Worm (Caenorhabditis elegans) whole organism, late embryonic: ENCODE results near the gene gck-2.

Source experiments
- ama-1 ChIP-seq: fragments of 150-350 bp; optimal IDR thresholded peaks from 2 replicates; lab custom pipeline; 2014
- ceh-34 ChIP-seq: sonication (generic microtip); optimal IDR thresholded peaks from 2 replicates; lab custom pipeline; 2016; ENCODE audit warnings: mild to moderate bottlenecking, missing genetic modification characterization, missing compliant biosample characterization
- hlh-13 ChIP-seq: fragments of 200-800 bp; sonication (Bioruptor generic); optimal IDR thresholded peaks from 2 replicates; lab custom pipeline; 2018; ENCODE audit warnings: mild to moderate bottlenecking, missing genetic modification characterization, missing compliant biosample characterization
- nhr-11 ChIP-seq: fragments of 150-350 bp; optimal IDR thresholded peaks from 2 replicates; lab custom pipeline; 2014; ENCODE audit warnings: missing biosample characterization, missing genetic modification characterization
- pqm-1 ChIP-seq: sonication (generic microtip); optimal IDR thresholded peaks from 2 replicates; lab custom pipeline; 2016; ENCODE audit warnings: missing genetic modification characterization, missing compliant biosample characterization
- pros-1 ChIP-seq: fragments of 150-350 bp; optimal IDR thresholded peaks from 2 replicates; lab custom pipeline; 2014; ENCODE audit warnings: missing biosample characterization, missing genetic modification reagents, missing genetic modification characterization
- tbx-2 ChIP-seq: sonication (generic microtip); optimal IDR thresholded peaks from 2 replicates; lab custom pipeline; 2016; ENCODE audit warnings: missing genetic modification characterization, missing compliant biosample characterization
- ttx-3 ChIP-seq: sonication (generic microtip); optimal IDR thresholded peaks from 2 replicates; lab custom pipeline; 2016; ENCODE audit warnings: missing genetic modification reagents, missing genetic modification characterization, missing compliant biosample characterization
- unc-86 ChIP-seq: sonication (generic microtip); optimal IDR thresholded peaks from 2 replicates; lab custom pipeline; 2016; ENCODE audit warnings: missing genetic modification characterization, missing compliant biosample characterization

DNA sequence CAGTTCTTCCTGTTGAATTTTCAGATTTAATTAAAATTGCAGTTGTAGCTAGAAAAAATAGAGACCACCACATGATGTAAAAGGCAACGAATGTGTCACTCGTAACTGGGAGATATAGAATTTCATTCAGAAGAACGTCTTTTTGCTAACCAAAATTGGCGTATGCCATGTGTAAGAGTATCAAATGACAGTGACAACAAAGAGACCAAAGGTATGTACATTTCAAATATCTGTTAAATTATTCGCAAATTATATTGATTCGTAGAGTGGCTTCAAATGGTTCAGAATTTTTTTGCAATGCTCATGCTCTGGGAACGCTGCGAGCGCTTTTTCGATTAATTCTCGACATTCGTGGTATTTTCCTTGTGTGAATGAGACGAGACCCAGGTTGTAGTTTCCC lies 30.1 kb downstream of the gck-2 start, which contains the start of gene T25F10.4:
- TF ChIP-seq ceh-34 (no peak), nhr-11 (tag; lab: Kevin White, UChicago) (no peak), ama-1 (lab: Kevin White, UChicago) (no peak), unc-86 (tag; lab: Kevin White, UChicago) (no peak), tbx-2 (tag; lab: Kevin White, UChicago) (no peak), pros-1 (tag; lab: Kevin White, UChicago) (no peak), pqm-1 (tag; lab: Kevin White, UChicago) (no peak), hlh-13 (GFP tag; lab: Kevin White, UChicago) (no peak), ttx-3 (tag; lab: Kevin White, UChicago) (no peak)
